Fruit fly (Drosophila melanogaster) whole organism, embryonic: Measurements from ENCODE around the gene CG33325.

Source experiments
- ATbp ChIP-seq: fragments of 200-800 bp; sonication (Bioruptor generic); optimal IDR thresholded peaks from 2 replicates; lab custom pipeline; 2017; ENCODE audit warnings: missing biosample characterization, mild to moderate bottlenecking, missing genetic modification characterization, missing genetic modification reagents
- Bgb ChIP-seq: fragments of 200-800 bp; sonication (Bioruptor generic); IDR thresholded peaks from 2 replicates; pipeline ENCODE4 v1.3.6; 2022; ENCODE audit warnings: missing biosample characterization, missing genetic modification characterization; ENCODE audit not compliant: partially characterized antibody
- CG11504 ChIP-seq: fragments of 200-800 bp; sonication (Bioruptor generic); optimal IDR thresholded peaks from 3 replicates; lab custom pipeline; 2019; ENCODE audit warnings: missing biosample characterization, mild to moderate bottlenecking, missing genetic modification characterization, moderate library complexity
- CG12769 ChIP-seq: fragments of 200-800 bp; sonication (Bioruptor generic); optimal IDR thresholded peaks from 2 replicates; lab custom pipeline; 2019; ENCODE audit warnings: missing biosample characterization, mild to moderate bottlenecking, missing genetic modification characterization, moderate library complexity
- CG14860 ChIP-seq: fragments of 200-800 bp; sonication (Bioruptor generic); IDR thresholded peaks from 3 replicates; pipeline ENCODE4 v1.3.6; 2022; ENCODE audit warnings: missing biosample characterization, missing genetic modification characterization; ENCODE audit not compliant: partially characterized antibody
- CG14965 ChIP-seq: fragments of 200-800 bp; sonication (Bioruptor generic); optimal IDR thresholded peaks from 2 replicates; lab custom pipeline; 2016; ENCODE audit warnings: missing biosample characterization, missing genetic modification characterization, borderline replicate concordance
- CG15011 ChIP-seq: fragments of 200-800 bp; sonication (Bioruptor generic); optimal IDR thresholded peaks from 3 replicates; lab custom pipeline; 2018; ENCODE audit warnings: missing biosample characterization, mild to moderate bottlenecking, missing genetic modification characterization
- CG15073 ChIP-seq: fragments of 200-800 bp; sonication (Bioruptor generic); optimal IDR thresholded peaks from 2 replicates; lab custom pipeline; 2016; ENCODE audit warnings: missing biosample characterization, missing genetic modification characterization
- CG2678 ChIP-seq: fragments of 200-800 bp; sonication (Bioruptor generic); optimal IDR thresholded peaks from 3 replicates; lab custom pipeline; 2019; ENCODE audit warnings: missing biosample characterization, mild to moderate bottlenecking, missing genetic modification characterization, moderate library complexity
- CG34376 ChIP-seq: fragments of 200-800 bp; sonication (Bioruptor generic); optimal IDR thresholded peaks from 2 replicates; lab custom pipeline; 2018; ENCODE audit warnings: missing biosample characterization, mild to moderate bottlenecking, missing genetic modification characterization
- CG3726 ChIP-seq: fragments of 200-800 bp; sonication (Bioruptor generic); IDR thresholded peaks from 3 replicates; pipeline ENCODE4, ENCODE4 v1.3.6; 2022; ENCODE audit warnings: missing biosample characterization, missing genetic modification characterization
- CG43689 ChIP-seq: fragments of 200-800 bp; sonication (Bioruptor generic); IDR thresholded peaks from 2 replicates; pipeline ENCODE4 v1.3.6; 2022; ENCODE audit warnings: missing biosample characterization, missing genetic modification characterization
- CG4730 ChIP-seq: fragments of 200-800 bp; sonication (Bioruptor generic); IDR thresholded peaks from 2 replicates; pipeline ENCODE4 v1.3.6; 2022; ENCODE audit warnings: missing biosample characterization, missing genetic modification characterization
- CG7963 ChIP-seq: fragments of 200-800 bp; sonication (Bioruptor generic); IDR thresholded peaks from 3 replicates; pipeline ENCODE4 v1.3.6; 2022; ENCODE audit warnings: missing biosample characterization, missing genetic modification characterization; ENCODE audit not compliant: partially characterized antibody
- CG7987 ChIP-seq: fragments of 200-800 bp; sonication (Bioruptor generic); optimal IDR thresholded peaks from 2 replicates; lab custom pipeline; 2018; ENCODE audit warnings: missing biosample characterization, mild to moderate bottlenecking, missing genetic modification characterization, moderate library complexity
- Dll ChIP-seq: fragments of 200-800 bp; sonication (Bioruptor generic); IDR thresholded peaks from 4 replicates; pipeline ENCODE4 v1.3.6; 2022; ENCODE audit warnings: missing biosample characterization, missing genetic modification characterization; ENCODE audit not compliant: partially characterized antibody
- Hr51 ChIP-seq, 2 experiments: fragments of 200-800 bp; sonication (Bioruptor generic); optimal IDR thresholded peaks; 2 replicates in 1 of 2; 3 replicates in 1 of 2; lab custom pipeline; 2016 to 2018; ENCODE audit warnings: missing biosample characterization in 2 of 2, missing genetic modification characterization in 2 of 2, mild to moderate bottlenecking in 1 of 2, moderate library complexity in 1 of 2
- Oli ChIP-seq: fragments of 200-800 bp; sonication (Bioruptor generic); optimal IDR thresholded peaks from 2 replicates; lab custom pipeline; 2018; ENCODE audit warnings: missing biosample characterization, mild to moderate bottlenecking, missing genetic modification characterization, moderate library complexity
- Opbp ChIP-seq: fragments of 200-800 bp; sonication (Bioruptor generic); IDR thresholded peaks from 3 replicates; pipeline ENCODE4 v1.3.6; 2022; ENCODE audit warnings: missing biosample characterization, missing genetic modification characterization; ENCODE audit not compliant: partially characterized antibody
- Scr ChIP-seq: fragments of 200-800 bp; sonication (Bioruptor generic); IDR thresholded peaks from 2 replicates; pipeline ENCODE4 v1.3.6; 2022; ENCODE audit warnings: missing biosample characterization, missing genetic modification characterization; ENCODE audit not compliant: partially characterized antibody
- Sox102F ChIP-seq: fragments of 200-800 bp; sonication (Bioruptor generic); optimal IDR thresholded peaks from 2 replicates; lab custom pipeline; 2018; ENCODE audit warnings: missing biosample characterization, mild to moderate bottlenecking, missing genetic modification characterization, moderate library complexity
- TFAM ChIP-seq: fragments of 200-800 bp; sonication (Bioruptor generic); optimal IDR thresholded peaks from 2 replicates; lab custom pipeline; 2017; ENCODE audit warnings: missing biosample characterization, missing genetic modification characterization, inconsistent platforms
- abd-A ChIP-seq: fragments of 200-800 bp; sonication (Bioruptor generic); optimal IDR thresholded peaks from 3 replicates; lab custom pipeline; 2019; ENCODE audit warnings: missing biosample characterization, mild to moderate bottlenecking, missing genetic modification characterization, moderate library complexity
- amos ChIP-seq: fragments of 200-800 bp; sonication (Bioruptor generic); IDR thresholded peaks from 2 replicates; pipeline ENCODE4 v1.3.6; 2022; ENCODE audit warnings: missing biosample characterization, missing genetic modification characterization; ENCODE audit not compliant: partially characterized antibody
- chm ChIP-seq: fragments of 200-800 bp; sonication (Bioruptor generic); IDR thresholded peaks from 2 replicates; pipeline ENCODE4 v1.3.6; 2022; ENCODE audit warnings: missing biosample characterization, missing genetic modification characterization
- eve ChIP-seq, 2 experiments: fragments of >200 bp; optimal IDR thresholded peaks; 2 replicates each; lab custom pipeline; 2017; ENCODE audit warnings: missing biosample characterization in 2 of 2, missing genetic modification characterization in 2 of 2
- exex ChIP-seq: fragments of 200-800 bp; sonication (Bioruptor generic); optimal IDR thresholded peaks from 4 replicates; lab custom pipeline; 2018; ENCODE audit warnings: missing biosample characterization, mild to moderate bottlenecking, missing genetic modification characterization, moderate library complexity
- gcm2 ChIP-seq: fragments of 200-800 bp; sonication (Bioruptor generic); optimal IDR thresholded peaks from 2 replicates; lab custom pipeline; 2016; ENCODE audit warnings: missing biosample characterization, missing genetic modification characterization
- hkb ChIP-seq, 2 experiments: fragments of 200-800 bp in 1 of 2; fragments of >200 bp in 1 of 2; sonication (Bioruptor generic) in 1 of 2; IDR thresholded peaks in 1 of 2; optimal IDR thresholded peaks in 1 of 2; 2 replicates each; pipeline versions ENCODE4 v1.3.6 to Lab custom; 2017 to 2022; ENCODE audit warnings: missing biosample characterization in 1 of 2, missing genetic modification characterization in 1 of 2
- inv ChIP-seq: fragments of 200-800 bp; sonication (Bioruptor generic); IDR thresholded peaks from 2 replicates; pipeline ENCODE4 v1.3.6; 2022; ENCODE audit warnings: missing biosample characterization, missing genetic modification characterization; ENCODE audit not compliant: partially characterized antibody
- ken ChIP-seq: fragments of 200-800 bp; sonication (Bioruptor generic); IDR thresholded peaks from 3 replicates; pipeline ENCODE4 v1.3.6; 2022; ENCODE audit warnings: missing biosample characterization, missing genetic modification characterization
- knrl ChIP-seq: fragments of 200-800 bp; sonication (Bioruptor generic); IDR thresholded peaks from 3 replicates; pipeline ENCODE4 v1.3.6; 2022; ENCODE audit warnings: missing biosample characterization, missing genetic modification characterization; ENCODE audit not compliant: partially characterized antibody
- mam ChIP-seq: fragments of 200-800 bp; sonication (Bioruptor generic); optimal IDR thresholded peaks from 3 replicates; lab custom pipeline; 2016; ENCODE audit warnings: missing biosample characterization, missing genetic modification characterization
- mirr ChIP-seq: fragments of 200-800 bp; sonication (Bioruptor generic); optimal IDR thresholded peaks from 3 replicates; lab custom pipeline; 2018; ENCODE audit warnings: missing biosample characterization, mild to moderate bottlenecking, missing genetic modification characterization
- mld ChIP-seq: fragments of 200-800 bp; sonication (Bioruptor generic); IDR thresholded peaks from 3 replicates; pipeline ENCODE4 v1.3.6; 2022; ENCODE audit warnings: missing biosample characterization, missing genetic modification characterization; ENCODE audit not compliant: partially characterized antibody
- nerfin-2 ChIP-seq: fragments of 200-800 bp; sonication (Bioruptor generic); IDR thresholded peaks from 2 replicates; pipeline ENCODE4 v1.3.6; 2022; ENCODE audit warnings: missing biosample characterization, missing genetic modification characterization; ENCODE audit not compliant: partially characterized antibody
- otp ChIP-seq: fragments of 200-800 bp; sonication (Bioruptor generic); IDR thresholded peaks from 3 replicates; pipeline ENCODE4, ENCODE4 v1.3.6; 2022; ENCODE audit warnings: missing biosample characterization, missing genetic modification characterization
- pan ChIP-seq, 4 experiments: fragments of >200 bp in 3 of 4; fragments of 200-800 bp in 1 of 4; sonication (Bioruptor generic) in 1 of 4; optimal IDR thresholded peaks in 3 of 4; IDR thresholded peaks in 1 of 4; 2 replicates each; pipeline versions ENCODE4 v1.3.6 to Lab custom; 2017 to 2022; ENCODE audit warnings: missing biosample characterization in 2 of 4, missing genetic modification characterization in 2 of 4, mixed read lengths in 1 of 4
- scrt ChIP-seq: fragments of 200-800 bp; sonication (Bioruptor generic); optimal IDR thresholded peaks from 2 replicates; lab custom pipeline; 2018; ENCODE audit warnings: missing biosample characterization, mild to moderate bottlenecking, missing genetic modification characterization, moderate library complexity
- sens ChIP-seq: fragments of 200-800 bp; sonication (Bioruptor generic); peaks from one replicate; lab custom pipeline; 2016; ENCODE audit warnings: missing biosample characterization, missing genetic modification characterization
- sna ChIP-seq: fragments of 200-800 bp; sonication (Bioruptor generic); IDR thresholded peaks from 2 replicates; pipeline ENCODE4 v1.3.6; 2022; ENCODE audit warnings: missing biosample characterization, missing genetic modification characterization; ENCODE audit not compliant: partially characterized antibody
- sug ChIP-seq: fragments of 200-800 bp; optimal IDR thresholded peaks from 2 replicates; lab custom pipeline; 2019; ENCODE audit warnings: missing biosample characterization, mild to moderate bottlenecking, missing genetic modification characterization, moderate library complexity
- tna ChIP-seq: fragments of 200-800 bp; sonication (Bioruptor generic); IDR thresholded peaks from 2 replicates; pipeline ENCODE4 v1.3.6; 2022; ENCODE audit warnings: missing biosample characterization, missing genetic modification characterization; ENCODE audit not compliant: partially characterized antibody
- vnd ChIP-seq: fragments of 200-800 bp; sonication (Bioruptor generic); IDR thresholded peaks from 3 replicates; pipeline ENCODE4 v1.3.6; 2022; ENCODE audit warnings: missing biosample characterization, missing genetic modification characterization; ENCODE audit not compliant: partially characterized antibody
- wek ChIP-seq: fragments of 200-800 bp; sonication (Bioruptor generic); optimal IDR thresholded peaks from 3 replicates; lab custom pipeline; 2018; ENCODE audit warnings: missing biosample characterization, mild to moderate bottlenecking, missing genetic modification characterization, moderate library complexity

Gene CG33325

dm6 chr3R:8668024-8668856 lies 11.6 kb downstream of the CG33325 start (continued):
- TF ChIP-seq CG7987 (GFP tag; lab: Kevin White, UChicago), result peak; percentile 4
- TF ChIP-seq pan (optimal IDR thresholded peaks at IDR 0.05; lab: Kevin White, UChicago), result no peak
- TF ChIP-seq pan (GFP tag; optimal IDR thresholded peaks at IDR 0.05 in 1 of 2, IDR thresholded peaks at IDR 0.05 in 1 of 2), result no peak
- TF ChIP-seq Oli (tag; lab: Kevin White, UChicago), result no peak
- TF ChIP-seq exex (tag; lab: Kevin White, UChicago), result peak; percentile 93
- peak; percentile 79 for TF ChIP-seq amos
- TF ChIP-seq sens (GFP tag; lab: Kevin White, UChicago), result peak; percentile 79
- peak; percentile 24 for TF ChIP-seq inv (GFP tag; lab: Robert Waterston, UW)
- TF ChIP-seq CG43689 (GFP tag; lab: Robert Waterston, UW), result no peak
- TF ChIP-seq mld (GFP tag; lab: Robert Waterston, UW), result peak; percentile 92
- peak in 1 of 2 experiments; percentile 22 for TF ChIP-seq Hr51 (GFP tag; optimal IDR thresholded peaks at IDR 0.05; lab: Kevin White, UChicago)
- TF ChIP-seq CG11504, result peak; percentile 7
- peak; percentile 52 for TF ChIP-seq CG14860 (GFP tag; lab: Robert Waterston, UW)
- peak; percentile 76 for TF ChIP-seq tna (GFP tag; lab: Robert Waterston, UW)
- TF ChIP-seq ATbp (GFP tag; lab: Kevin White, UChicago), result no peak
- peak; percentile 92 for TF ChIP-seq Opbp (GFP tag; lab: Robert Waterston, UW)
- TF ChIP-seq mirr (GFP tag; lab: Kevin White, UChicago), result peak; percentile 77
- no peak for TF ChIP-seq CG15011 (GFP tag; lab: Kevin White, UChicago)
- TF ChIP-seq TFAM (GFP tag; lab: Kevin White, UChicago), result no peak
- TF ChIP-seq knrl (GFP tag; lab: Robert Waterston, UW), result peak; percentile 36
- no peak for TF ChIP-seq CG14965 (GFP tag; lab: Kevin White, UChicago)
- TF ChIP-seq CG15073, result no peak
- TF ChIP-seq chm (GFP tag; lab: Robert Waterston, UW), result peak; percentile 7; the same call in 1 of the 2 replicates
- peak; percentile 70 for TF ChIP-seq Bgb (GFP tag; lab: Robert Waterston, UW)
- TF ChIP-seq wek (GFP tag; lab: Kevin White, UChicago), result peak; percentile 9
- peak; percentile 30; the same call in 1 of the 3 replicates for TF ChIP-seq otp (GFP tag; lab: Robert Waterston, UW)
- no peak for TF ChIP-seq hkb (optimal IDR thresholded peaks at IDR 0.05; lab: Kevin White, UChicago)
- no peak for TF ChIP-seq hkb (GFP tag; IDR thresholded peaks at IDR 0.05; lab: Robert Waterston, UW)
- TF ChIP-seq abd-A (tag; lab: Kevin White, UChicago), result peak; percentile 93
- no peak for TF ChIP-seq CG4730
- peak; percentile 72 for TF ChIP-seq CG34376 (GFP tag; lab: Kevin White, UChicago)
- TF ChIP-seq ken (GFP tag; lab: Robert Waterston, UW), result no peak
- TF ChIP-seq CG12769, result peak; percentile 2
- 0 out of 4 replicates have a peak, but pooled peaks have one; percentile 36 for TF ChIP-seq Dll
- peak; percentile 40 for TF ChIP-seq sug (tag; lab: Kevin White, UChicago)
- TF ChIP-seq mam (GFP tag; lab: Kevin White, UChicago), result no peak
- TF ChIP-seq nerfin-2 (GFP tag; lab: Robert Waterston, UW), result peak; percentile 75
- TF ChIP-seq CG2678 (tag; lab: Kevin White, UChicago), result peak; percentile 16
- TF ChIP-seq gcm2 (GFP tag; lab: Kevin White, UChicago), result no peak
- TF ChIP-seq CG7963, result peak; percentile 89
- TF ChIP-seq scrt (GFP tag; lab: Kevin White, UChicago), result no peak
- no peak for TF ChIP-seq eve (GFP tag; optimal IDR thresholded peaks at IDR 0.05; lab: Kevin White, UChicago)
- no peak for TF ChIP-seq Sox102F (GFP tag; lab: Kevin White, UChicago)
- peak; percentile 60; the same call in 1 of the 2 replicates for TF ChIP-seq Scr (GFP tag; lab: Robert Waterston, UW)
- TF ChIP-seq sna (GFP tag; lab: Robert Waterston, UW), result peak; percentile 44; the same call in 1 of the 2 replicates
- no peak for TF ChIP-seq CG3726 (GFP tag; lab: Robert Waterston, UW)
- TF ChIP-seq vnd, result peak; percentile 35
